Fruit fly (Drosophila melanogaster) whole organism, adult: ENCODE results near the gene Cyp303a1.

ENCODE experiments used
- CG11617 ChIP-seq: fragments of 200-800 bp; sonication (Bioruptor generic); optimal IDR thresholded peaks from 2 replicates; lab custom pipeline; 2017; ENCODE audit warnings: mild to moderate bottlenecking, missing biosample characterization, missing genetic modification reagents, missing genetic modification characterization
- CG12768 ChIP-seq: fragments of 200-800 bp; sonication (Bioruptor generic); optimal IDR thresholded peaks from 2 replicates; lab custom pipeline; 2017; ENCODE audit warnings: missing biosample characterization, missing genetic modification characterization, mild to moderate bottlenecking, moderate library complexity, missing genetic modification reagents
- CG14711 ChIP-seq: fragments of 200-800 bp; sonication (Bioruptor generic); optimal IDR thresholded peaks from 2 replicates; lab custom pipeline; 2018; ENCODE audit warnings: missing biosample characterization, mild to moderate bottlenecking, missing genetic modification characterization, moderate library complexity
- CG1620 ChIP-seq: fragments of 200-800 bp; sonication (Bioruptor generic); optimal IDR thresholded peaks from 2 replicates; lab custom pipeline; 2016; ENCODE audit warnings: missing biosample characterization, missing genetic modification characterization
- CG33017 ChIP-seq: fragments of 200-800 bp; sonication (Bioruptor generic); optimal IDR thresholded peaks from 2 replicates; lab custom pipeline; 2018; ENCODE audit warnings: missing biosample characterization, mild to moderate bottlenecking, missing genetic modification characterization, moderate library complexity
- CG5204 ChIP-seq: fragments of 200-800 bp; sonication (Bioruptor generic); optimal IDR thresholded peaks from 2 replicates; lab custom pipeline; 2016; ENCODE audit warnings: missing biosample characterization, missing genetic modification characterization
- CG7045 ChIP-seq: fragments of 200-800 bp; sonication (Bioruptor generic); optimal IDR thresholded peaks from 2 replicates; lab custom pipeline; 2017; ENCODE audit warnings: missing biosample characterization, mild to moderate bottlenecking, missing genetic modification characterization
- CG7101 ChIP-seq: fragments of 200-800 bp; sonication (Bioruptor generic); optimal IDR thresholded peaks from 2 replicates; lab custom pipeline; 2018; ENCODE audit warnings: missing biosample characterization, mild to moderate bottlenecking, missing genetic modification characterization, moderate library complexity
- Clk ChIP-seq: fragments of 200-800 bp; sonication (Bioruptor generic); optimal IDR thresholded peaks from 2 replicates; lab custom pipeline; 2017; ENCODE audit warnings: missing biosample characterization, missing genetic modification characterization
- Crg-1 ChIP-seq: fragments of 200-800 bp; sonication (Bioruptor generic); optimal IDR thresholded peaks from 2 replicates; lab custom pipeline; 2016; ENCODE audit warnings: missing biosample characterization, missing genetic modification characterization
- Hr96 ChIP-seq: fragments of 200-800 bp; sonication (Bioruptor generic); optimal IDR thresholded peaks from 2 replicates; lab custom pipeline; 2016; ENCODE audit warnings: missing biosample characterization, missing genetic modification characterization
- Mnt ChIP-seq: fragments of 200-800 bp; sonication (Bioruptor generic); optimal IDR thresholded peaks from 2 replicates; lab custom pipeline; 2016; ENCODE audit warnings: missing biosample characterization, mild to moderate bottlenecking, missing genetic modification characterization
- bab1 ChIP-seq: fragments of 200-800 bp; sonication (Bioruptor generic); optimal IDR thresholded peaks from 3 replicates; lab custom pipeline; 2019; ENCODE audit warnings: missing biosample characterization, mild to moderate bottlenecking, missing genetic modification characterization, moderate library complexity
- cic ChIP-seq: fragments of 200-800 bp; sonication (Bioruptor generic); optimal IDR thresholded peaks from 2 replicates; lab custom pipeline; 2017; ENCODE audit warnings: missing biosample characterization, mild to moderate bottlenecking, missing genetic modification characterization, moderate library complexity
- cnc ChIP-seq, 2 experiments: fragments of >200 bp; optimal IDR thresholded peaks; 2 replicates each; lab custom pipeline; 2017
- kay ChIP-seq: fragments of 200-800 bp; sonication (Bioruptor generic); peaks from one replicate; lab custom pipeline; 2016; ENCODE audit warnings: missing biosample characterization, missing genetic modification characterization, borderline replicate concordance
- ovo ChIP-seq: fragments of 200-800 bp; sonication (Bioruptor generic); optimal IDR thresholded peaks from 2 replicates; lab custom pipeline; 2016; ENCODE audit warnings: missing biosample characterization, missing genetic modification characterization
- pad ChIP-seq: fragments of 200-800 bp; sonication (Bioruptor generic); optimal IDR thresholded peaks from 3 replicates; lab custom pipeline; 2017; ENCODE audit warnings: missing biosample characterization, missing genetic modification characterization, mild to moderate bottlenecking, moderate library complexity, missing genetic modification reagents
- tj ChIP-seq: fragments of 200-800 bp; sonication (Bioruptor generic); optimal IDR thresholded peaks from 3 replicates; lab custom pipeline; 2017; ENCODE audit warnings: missing biosample characterization, mild to moderate bottlenecking, missing genetic modification characterization, moderate library complexity
- toe ChIP-seq: fragments of 200-800 bp; sonication (Bioruptor generic); optimal IDR thresholded peaks from 2 replicates; lab custom pipeline; 2016; ENCODE audit warnings: missing biosample characterization, missing genetic modification characterization

Cyp303a1 gene

dm6 chr2L:16284306-16285299 lies 9.4 kb upstream of the Cyp303a1 start:
- TF ChIP-seq CG1620 (GFP tag; lab: Kevin White, UChicago) (peak; percentile 22), CG33017 (peak; percentile 79), CG12768 (GFP tag; lab: Kevin White, UChicago) (peak; percentile 81), Mnt (GFP tag; lab: Kevin White, UChicago) (peak; percentile 94), Hr96 (GFP tag; lab: Kevin White, UChicago) (peak; percentile 15), CG5204 (GFP tag; lab: Kevin White, UChicago) (peak; percentile 77), CG11617 (GFP tag; lab: Kevin White, UChicago) (peak; percentile 53), kay (GFP tag; lab: Kevin White, UChicago) (peak; percentile 97), ovo (GFP tag; lab: Kevin White, UChicago) (peak; percentile 25), bab1 (GFP tag; lab: Kevin White, UChicago) (peak; percentile 76), Crg-1 (peak; percentile 54), pad (GFP tag; lab: Kevin White, UChicago) (peak; percentile 100), tj (GFP tag; lab: Kevin White, UChicago) (peak; percentile 42), CG7045 (GFP tag; lab: Kevin White, UChicago) (peak; percentile 72), cnc (optimal IDR thresholded peaks at IDR 0.05; lab: Kevin White, UChicago) (no peak), toe (no peak), Clk (GFP tag; lab: Kevin White, UChicago) (peak; percentile 62), CG14711 (peak; percentile 57), cic (GFP tag; lab: Kevin White, UChicago) (peak; percentile 100), CG7101 (tag; lab: Kevin White, UChicago) (peak; percentile 70)

- TF ChIP-seq bab1 (GFP tag; lab: Kevin White, UChicago) (peak; percentile 62), CG33017 (peak; percentile 86), Clk (GFP tag; lab: Kevin White, UChicago) (peak; percentile 54), toe (peak; percentile 22), CG12768 (GFP tag; lab: Kevin White, UChicago) (peak; percentile 6), Mnt (GFP tag; lab: Kevin White, UChicago) (peak; percentile 21), CG14711 (peak; percentile 86), CG5204 (GFP tag; lab: Kevin White, UChicago) (peak; percentile 45), CG11617 (GFP tag; lab: Kevin White, UChicago) (no peak), Crg-1 (no peak), tj (GFP tag; lab: Kevin White, UChicago) (no peak), CG7045 (GFP tag; lab: Kevin White, UChicago) (peak; percentile 35), CG7101 (tag; lab: Kevin White, UChicago) (peak; percentile 83), pad (GFP tag; lab: Kevin White, UChicago) (no peak), CG1620 (GFP tag; lab: Kevin White, UChicago) (peak; percentile 30), cnc (optimal IDR thresholded peaks at IDR 0.05; lab: Kevin White, UChicago) (no peak), kay (GFP tag; lab: Kevin White, UChicago) (peak; percentile 90)
Measured at dm6 chr2L:16285692-16286359, 8.2 kb upstream of the Cyp303a1 start.

dm6 chr2L:16286360-16287005 lies 7.5 kb upstream of the Cyp303a1 start:
- TF ChIP-seq CG5204 (GFP tag; lab: Kevin White, UChicago) (peak; percentile 52), CG11617 (GFP tag; lab: Kevin White, UChicago) (peak; percentile 77), Clk (GFP tag; lab: Kevin White, UChicago) (no peak), CG33017 (peak; percentile 68), Hr96 (GFP tag; lab: Kevin White, UChicago) (no peak), CG1620 (GFP tag; lab: Kevin White, UChicago) (no peak), CG7045 (GFP tag; lab: Kevin White, UChicago) (peak; percentile 57), Crg-1 (peak; percentile 11), CG12768 (GFP tag; lab: Kevin White, UChicago) (peak; percentile 81), cnc (optimal IDR thresholded peaks at IDR 0.05; lab: Kevin White, UChicago) (no peak), bab1 (GFP tag; lab: Kevin White, UChicago) (peak; percentile 66), pad (GFP tag; lab: Kevin White, UChicago) (peak; percentile 84), tj (GFP tag; lab: Kevin White, UChicago) (peak; percentile 23), kay (GFP tag; lab: Kevin White, UChicago) (peak; percentile 24), CG7101 (tag; lab: Kevin White, UChicago) (peak; percentile 75), CG14711 (peak; percentile 64), toe (no peak), cic (GFP tag; lab: Kevin White, UChicago) (peak; percentile 87), ovo (GFP tag; lab: Kevin White, UChicago) (peak; percentile 51), Mnt (GFP tag; lab: Kevin White, UChicago) (peak; percentile 29)

dm6 chr2L:16287006-16287601 lies 6.9 kb upstream of the Cyp303a1 start:
- TF ChIP-seq Clk (GFP tag; lab: Kevin White, UChicago) (no peak), pad (GFP tag; lab: Kevin White, UChicago) (no peak), cic (GFP tag; lab: Kevin White, UChicago) (no peak), kay (GFP tag; lab: Kevin White, UChicago) (no peak), ovo (GFP tag; lab: Kevin White, UChicago) (no peak), CG33017 (no peak), bab1 (GFP tag; lab: Kevin White, UChicago) (no peak), Crg-1 (no peak), Mnt (GFP tag; lab: Kevin White, UChicago) (no peak), Hr96 (GFP tag; lab: Kevin White, UChicago) (no peak), cnc (optimal IDR thresholded peaks at IDR 0.05; lab: Kevin White, UChicago) (no peak), CG11617 (GFP tag; lab: Kevin White, UChicago) (no peak), CG7045 (GFP tag; lab: Kevin White, UChicago) (no peak), CG12768 (GFP tag; lab: Kevin White, UChicago) (no peak), CG7101 (tag; lab: Kevin White, UChicago) (no peak), toe (no peak), CG1620 (GFP tag; lab: Kevin White, UChicago) (no peak), CG5204 (GFP tag; lab: Kevin White, UChicago) (no peak), tj (GFP tag; lab: Kevin White, UChicago) (no peak)
